Fruit fly (Drosophila melanogaster) whole organism, embryonic: ENCODE results near the gene CG43116.

ENCODE experiments used
- Atf3 ChIP-seq: fragments of 200-800 bp; sonication (Bioruptor generic); optimal IDR thresholded peaks from 3 replicates; lab custom pipeline; 2016; ENCODE audit warnings: missing biosample characterization, missing genetic modification characterization
- B-H2 ChIP-seq: fragments of 200-800 bp; sonication (Bioruptor generic); optimal IDR thresholded peaks from 2 replicates; lab custom pipeline; 2018; ENCODE audit warnings: missing biosample characterization, mild to moderate bottlenecking, missing genetic modification characterization
- Bdp1 ChIP-seq: fragments of 200-800 bp; sonication (Bioruptor generic); optimal IDR thresholded peaks from 3 replicates; lab custom pipeline; 2016; ENCODE audit warnings: missing biosample characterization, missing genetic modification characterization
- BtbVII ChIP-seq: fragments of 200-800 bp; sonication (Bioruptor generic); optimal IDR thresholded peaks from 3 replicates; lab custom pipeline; 2017; ENCODE audit warnings: missing biosample characterization, mild to moderate bottlenecking, missing genetic modification characterization
- CG12155 ChIP-seq: fragments of 200-800 bp; sonication (Bioruptor generic); optimal IDR thresholded peaks from 3 replicates; lab custom pipeline; 2016; ENCODE audit warnings: missing biosample characterization, missing genetic modification characterization
- CG13287 ChIP-seq: fragments of 200-800 bp; sonication (Bioruptor generic); IDR thresholded peaks from 2 replicates; pipeline ENCODE4 v1.3.6; 2022; ENCODE audit warnings: missing biosample characterization, missing genetic modification characterization; ENCODE audit not compliant: partially characterized antibody
- CG13296 ChIP-seq: fragments of 200-800 bp; sonication (Bioruptor generic); optimal IDR thresholded peaks from 3 replicates; lab custom pipeline; 2018; ENCODE audit warnings: missing biosample characterization, mild to moderate bottlenecking, missing genetic modification characterization
- CG13624 ChIP-seq: fragments of 200-800 bp; sonication (Bioruptor generic); optimal IDR thresholded peaks from 2 replicates; lab custom pipeline; 2016; ENCODE audit warnings: missing biosample characterization, missing genetic modification characterization
- CG14860 ChIP-seq: fragments of 200-800 bp; sonication (Bioruptor generic); IDR thresholded peaks from 3 replicates; pipeline ENCODE4 v1.3.6; 2022; ENCODE audit warnings: missing biosample characterization, missing genetic modification characterization; ENCODE audit not compliant: partially characterized antibody
- CG1529 ChIP-seq: fragments of 200-800 bp; sonication (Bioruptor generic); optimal IDR thresholded peaks from 3 replicates; lab custom pipeline; 2018; ENCODE audit warnings: missing biosample characterization, missing genetic modification characterization
- CG18476 ChIP-seq: fragments of 200-800 bp; sonication (Bioruptor generic); optimal IDR thresholded peaks from 2 replicates; lab custom pipeline; 2016; ENCODE audit warnings: missing biosample characterization, mild to moderate bottlenecking, missing genetic modification characterization
- CG2116 ChIP-seq: fragments of 200-800 bp; sonication (Bioruptor generic); optimal IDR thresholded peaks from 3 replicates; lab custom pipeline; 2018; ENCODE audit warnings: missing biosample characterization, mild to moderate bottlenecking, missing genetic modification characterization
- CG2129 ChIP-seq: fragments of 200-800 bp; sonication (Bioruptor generic); IDR thresholded peaks from 2 replicates; pipeline ENCODE4 v1.3.6; 2022; ENCODE audit warnings: missing biosample characterization, missing genetic modification characterization; ENCODE audit not compliant: partially characterized antibody
- CG2678 ChIP-seq: fragments of 200-800 bp; sonication (Bioruptor generic); optimal IDR thresholded peaks from 3 replicates; lab custom pipeline; 2019; ENCODE audit warnings: missing biosample characterization, mild to moderate bottlenecking, missing genetic modification characterization, moderate library complexity
- CG32532 ChIP-seq: fragments of 200-800 bp; sonication (Bioruptor generic); IDR thresholded peaks from 2 replicates; pipeline ENCODE4 v1.3.6; 2022; ENCODE audit warnings: missing biosample characterization, missing genetic modification characterization
- CG33213 ChIP-seq: fragments of 200-800 bp; sonication (Bioruptor generic); optimal IDR thresholded peaks from 3 replicates; lab custom pipeline; 2016; ENCODE audit warnings: missing biosample characterization, missing genetic modification characterization
- CG34224 ChIP-seq: fragments of 200-800 bp; sonication (Bioruptor generic); IDR thresholded peaks from 3 replicates; pipeline ENCODE4 v1.3.6; 2022; ENCODE audit warnings: missing biosample characterization, missing genetic modification characterization; ENCODE audit not compliant: partially characterized antibody
- CG4282 ChIP-seq: fragments of 200-800 bp; sonication (Bioruptor generic); optimal IDR thresholded peaks from 2 replicates; lab custom pipeline; 2016; ENCODE audit warnings: missing biosample characterization, missing genetic modification characterization
- CG6765 ChIP-seq: fragments of 200-800 bp; sonication (Bioruptor generic); optimal IDR thresholded peaks from 3 replicates; lab custom pipeline; 2017; ENCODE audit warnings: missing biosample characterization, mild to moderate bottlenecking, missing genetic modification characterization
- CG6791 ChIP-seq: fragments of 200-800 bp; sonication (Bioruptor generic); IDR thresholded peaks from 3 replicates; pipeline ENCODE4 v1.3.6; 2022; ENCODE audit warnings: missing biosample characterization, missing genetic modification characterization; ENCODE audit not compliant: partially characterized antibody
- CG7372 ChIP-seq: fragments of 200-800 bp; sonication (Bioruptor generic); IDR thresholded peaks from 2 replicates; pipeline ENCODE4 v1.3.6; 2022; ENCODE audit warnings: missing biosample characterization, missing genetic modification characterization
- CG8359 ChIP-seq: fragments of 200-800 bp; sonication (Bioruptor generic); optimal IDR thresholded peaks from 2 replicates; lab custom pipeline; 2017; ENCODE audit warnings: missing biosample characterization, mild to moderate bottlenecking, missing genetic modification characterization, borderline replicate concordance
- CG8924 ChIP-seq: fragments of 200-800 bp; optimal IDR thresholded peaks from 3 replicates; lab custom pipeline; 2019; ENCODE audit warnings: missing biosample characterization, mild to moderate bottlenecking, missing genetic modification characterization, moderate library complexity
- CG9797 ChIP-seq: fragments of 200-800 bp; sonication (Bioruptor generic); optimal IDR thresholded peaks from 3 replicates; lab custom pipeline; 2018; ENCODE audit warnings: missing biosample characterization, mild to moderate bottlenecking, missing genetic modification characterization
- Dip3 ChIP-seq: fragments of 200-800 bp; sonication (Bioruptor generic); optimal IDR thresholded peaks from 3 replicates; lab custom pipeline; 2016; ENCODE audit warnings: missing biosample characterization, missing genetic modification characterization
- Dll ChIP-seq: fragments of 200-800 bp; sonication (Bioruptor generic); IDR thresholded peaks from 4 replicates; pipeline ENCODE4 v1.3.6; 2022; ENCODE audit warnings: missing biosample characterization, missing genetic modification characterization; ENCODE audit not compliant: partially characterized antibody
- GATAe ChIP-seq: fragments of 200-800 bp; sonication (Bioruptor generic); conservative IDR thresholded peaks from 2 replicates; pipeline ENCODE4 v1.3.6; 2022; ENCODE audit warnings: missing biosample characterization, missing genetic modification characterization
- Hand ChIP-seq: fragments of 200-800 bp; sonication (Bioruptor generic); optimal IDR thresholded peaks from 2 replicates; lab custom pipeline; 2017; ENCODE audit warnings: mild to moderate bottlenecking, missing biosample characterization, missing genetic modification reagents, missing genetic modification characterization
- Hr3 ChIP-seq: fragments of 200-800 bp; sonication (Bioruptor generic); optimal IDR thresholded peaks from 3 replicates; lab custom pipeline; 2016; ENCODE audit warnings: missing biosample characterization, missing genetic modification characterization
- MBD-R2 ChIP-seq: fragments of 200-800 bp; sonication (Bioruptor generic); IDR thresholded peaks from 2 replicates; pipeline ENCODE4 v1.3.6; 2022; ENCODE audit warnings: missing biosample characterization, missing genetic modification characterization
- MESR4 ChIP-seq: fragments of 200-800 bp; sonication (Bioruptor generic); optimal IDR thresholded peaks from 2 replicates; lab custom pipeline; 2018; ENCODE audit warnings: missing biosample characterization, mild to moderate bottlenecking, missing genetic modification characterization, moderate library complexity
- Ptx1 ChIP-seq: fragments of 200-800 bp; sonication (Bioruptor generic); IDR thresholded peaks from 2 replicates; pipeline ENCODE4 v1.3.6; 2022; ENCODE audit warnings: missing biosample characterization, missing genetic modification characterization
- Rfx ChIP-seq: fragments of 200-800 bp; sonication (Bioruptor generic); IDR thresholded peaks from 2 replicates; pipeline ENCODE4 v1.3.6; 2022; ENCODE audit warnings: missing biosample characterization, missing genetic modification characterization
- Sin3A ChIP-seq: fragments of >200 bp; optimal IDR thresholded peaks from 2 replicates; lab custom pipeline; 2018
- Trl ChIP-seq, 3 experiments: fragments of >200 bp in 2 of 3; fragments of 200-800 bp in 1 of 3; sonication (Bioruptor generic) in 1 of 3; optimal IDR thresholded peaks; 2 replicates in 1 of 3; 3 replicates in 2 of 3; lab custom pipeline; 2016 to 2017; ENCODE audit warnings: missing biosample characterization in 1 of 3, missing genetic modification characterization in 1 of 3
- amos ChIP-seq: fragments of 200-800 bp; sonication (Bioruptor generic); IDR thresholded peaks from 2 replicates; pipeline ENCODE4 v1.3.6; 2022; ENCODE audit warnings: missing biosample characterization, missing genetic modification characterization; ENCODE audit not compliant: partially characterized antibody
- bowl ChIP-seq: fragments of 200-800 bp; sonication (Bioruptor generic); IDR thresholded peaks from 2 replicates; pipeline ENCODE4 v1.3.6; 2022; ENCODE audit warnings: missing biosample characterization, missing genetic modification characterization
- chif ChIP-seq, 2 experiments: fragments of 200-800 bp; sonication (Bioruptor generic); optimal IDR thresholded peaks; 3 replicates each; lab custom pipeline; 2016; ENCODE audit warnings: missing biosample characterization in 2 of 2, missing genetic modification characterization in 2 of 2
- chn ChIP-seq: fragments of 200-800 bp; sonication (Bioruptor generic); optimal IDR thresholded peaks from 2 replicates; lab custom pipeline; 2016; ENCODE audit warnings: missing biosample characterization, missing genetic modification characterization
- corto ChIP-seq: fragments of 200-800 bp; sonication (Bioruptor generic); optimal IDR thresholded peaks from 2 replicates; lab custom pipeline; 2016; ENCODE audit warnings: missing biosample characterization, mild to moderate bottlenecking, missing genetic modification characterization, moderate library complexity
- gt ChIP-seq: fragments of 200-800 bp; sonication (Bioruptor generic); IDR thresholded peaks from 2 replicates; pipeline ENCODE4 v1.3.6; 2022; ENCODE audit warnings: missing biosample characterization, missing genetic modification characterization
- hbn ChIP-seq: fragments of 200-800 bp; sonication (Bioruptor generic); IDR thresholded peaks from 2 replicates; pipeline ENCODE4 v1.3.6; 2022; ENCODE audit warnings: missing biosample characterization, missing genetic modification characterization; ENCODE audit not compliant: partially characterized antibody
- jigr1 ChIP-seq: fragments of 200-800 bp; sonication (Bioruptor generic); IDR thresholded peaks from 3 replicates; pipeline ENCODE4 v1.3.6; 2022; ENCODE audit warnings: missing biosample characterization, missing genetic modification characterization
- kah ChIP-seq: fragments of 200-800 bp; sonication (Bioruptor generic); optimal IDR thresholded peaks from 2 replicates; lab custom pipeline; 2018; ENCODE audit warnings: missing biosample characterization, mild to moderate bottlenecking, missing genetic modification characterization
- mld ChIP-seq: fragments of 200-800 bp; sonication (Bioruptor generic); IDR thresholded peaks from 3 replicates; pipeline ENCODE4 v1.3.6; 2022; ENCODE audit warnings: missing biosample characterization, missing genetic modification characterization; ENCODE audit not compliant: partially characterized antibody
- pb ChIP-seq: fragments of 200-800 bp; sonication (Bioruptor generic); optimal IDR thresholded peaks from 3 replicates; lab custom pipeline; 2016; ENCODE audit warnings: missing biosample characterization, missing genetic modification characterization
- tll ChIP-seq, 2 experiments: fragments of 200-800 bp in 1 of 2; fragments of >200 bp in 1 of 2; sonication (Bioruptor generic) in 1 of 2; optimal IDR thresholded peaks; 2 replicates each; lab custom pipeline; 2017 to 2019; ENCODE audit warnings: missing biosample characterization in 2 of 2, missing genetic modification characterization in 2 of 2, mild to moderate bottlenecking in 1 of 2, moderate library complexity in 1 of 2
- tx ChIP-seq: fragments of 200-800 bp; sonication (Bioruptor generic); optimal IDR thresholded peaks from 2 replicates; lab custom pipeline; 2016; ENCODE audit warnings: missing biosample characterization, missing genetic modification characterization
- unc-4 ChIP-seq: fragments of 200-800 bp; sonication (Bioruptor generic); IDR thresholded peaks from 2 replicates; pipeline ENCODE4 v1.3.6; 2022; ENCODE audit warnings: missing biosample characterization, missing genetic modification characterization; ENCODE audit not compliant: partially characterized antibody
- zfh2 ChIP-seq: fragments of 200-800 bp; sonication (Bioruptor generic); optimal IDR thresholded peaks from 2 replicates; lab custom pipeline; 2016; ENCODE audit warnings: missing biosample characterization, missing genetic modification characterization

CG43116 gene

dm6 chr3R:25982734-25983133 is 14.1 kb downstream of the CG43116 start, which contains the start of gene Nf1 (continued):
- no peak for TF ChIP-seq Ptx1 (GFP tag; lab: Robert Waterston, UW)
- TF ChIP-seq Sin3A (lab: Kevin White, UChicago): no peak
- peak; percentile 73 for TF ChIP-seq CG2116
- peak; percentile 90 for TF ChIP-seq CG13287 (GFP tag; lab: Robert Waterston, UW)
- TF ChIP-seq Dll: peak; percentile 84
- no peak for TF ChIP-seq BtbVII (GFP tag; lab: Kevin White, UChicago)
- peak; percentile 76 for TF ChIP-seq CG34224 (GFP tag; lab: Robert Waterston, UW)
- TF ChIP-seq GATAe: no peak
- TF ChIP-seq amos (GFP tag; lab: Robert Waterston, UW): peak; percentile 89
- peak; percentile 41 for TF ChIP-seq CG33213
- peak; percentile 69 for TF ChIP-seq CG14860 (GFP tag; lab: Robert Waterston, UW)
- no peak for TF ChIP-seq CG6765 (GFP tag; lab: Kevin White, UChicago)
- no peak for TF ChIP-seq pb
- no peak for TF ChIP-seq Trl (optimal IDR thresholded peaks at IDR 0.05; lab: Kevin White, UChicago)
- no peak for TF ChIP-seq Trl (GFP tag; optimal IDR thresholded peaks at IDR 0.05; lab: Kevin White, UChicago)
- peak; percentile 78 for TF ChIP-seq CG12155
- no peak for TF ChIP-seq chif (GFP tag; optimal IDR thresholded peaks at IDR 0.05; lab: Kevin White, UChicago)
- peak; percentile 65; the same call in 1 of the 2 replicates for TF ChIP-seq CG2129 (GFP tag; lab: Robert Waterston, UW)
- TF ChIP-seq CG13624 (GFP tag; lab: Kevin White, UChicago): no peak
- TF ChIP-seq CG18476 (GFP tag; lab: Kevin White, UChicago): no peak
- no peak for TF ChIP-seq CG2678 (tag; lab: Kevin White, UChicago)
- no peak for TF ChIP-seq zfh2
- TF ChIP-seq chn: no peak
- no peak for TF ChIP-seq CG1529
- TF ChIP-seq Dip3 (GFP tag; lab: Kevin White, UChicago): no peak
- TF ChIP-seq Atf3: no peak
- TF ChIP-seq Bdp1 (GFP tag; lab: Kevin White, UChicago): no peak
- 0 out of 2 replicates have a peak, but pooled peaks have one; percentile 19 for TF ChIP-seq CG32532 (GFP tag; lab: Robert Waterston, UW)
- 0 out of 2 replicates have a peak, but pooled peaks have one; percentile 25 for TF ChIP-seq Rfx
- no peak for TF ChIP-seq CG7372 (GFP tag; lab: Robert Waterston, UW)
- peak; percentile 84 for TF ChIP-seq unc-4
- TF ChIP-seq Hand (GFP tag; lab: Kevin White, UChicago): no peak
- no peak for TF ChIP-seq CG8359
- no peak for TF ChIP-seq CG4282 (GFP tag; lab: Kevin White, UChicago)
- TF ChIP-seq Hr3 (GFP tag; lab: Kevin White, UChicago): no peak
- no peak for TF ChIP-seq kah (GFP tag; lab: Kevin White, UChicago)
- no peak for TF ChIP-seq CG13296 (GFP tag; lab: Kevin White, UChicago)
- TF ChIP-seq B-H2 (GFP tag; lab: Kevin White, UChicago): no peak
- TF ChIP-seq tx (GFP tag; lab: Kevin White, UChicago): no peak
- peak; percentile 77 for TF ChIP-seq CG6791
- TF ChIP-seq gt (GFP tag; lab: Robert Waterston, UW): no peak
- peak; percentile 34 for TF ChIP-seq MBD-R2
- TF ChIP-seq MESR4 (GFP tag; lab: Kevin White, UChicago): peak; percentile 26
- no peak for TF ChIP-seq corto (GFP tag; lab: Kevin White, UChicago)
- TF ChIP-seq mld (GFP tag; lab: Robert Waterston, UW): peak; percentile 57; the same call in 1 of the 3 replicates
- no peak for TF ChIP-seq jigr1
- TF ChIP-seq tll (GFP tag; optimal IDR thresholded peaks at IDR 0.05; lab: Kevin White, UChicago): no peak
- peak; percentile 50 for TF ChIP-seq CG9797 (GFP tag; lab: Kevin White, UChicago)
- peak; percentile 7 for TF ChIP-seq CG8924 (tag; lab: Kevin White, UChicago)
- peak; percentile 81 for TF ChIP-seq hbn (GFP tag; lab: Robert Waterston, UW)
- no peak for TF ChIP-seq bowl
